Fruit fly (Drosophila melanogaster): ENCODE measurements around the gene CG14195.

DNA sequence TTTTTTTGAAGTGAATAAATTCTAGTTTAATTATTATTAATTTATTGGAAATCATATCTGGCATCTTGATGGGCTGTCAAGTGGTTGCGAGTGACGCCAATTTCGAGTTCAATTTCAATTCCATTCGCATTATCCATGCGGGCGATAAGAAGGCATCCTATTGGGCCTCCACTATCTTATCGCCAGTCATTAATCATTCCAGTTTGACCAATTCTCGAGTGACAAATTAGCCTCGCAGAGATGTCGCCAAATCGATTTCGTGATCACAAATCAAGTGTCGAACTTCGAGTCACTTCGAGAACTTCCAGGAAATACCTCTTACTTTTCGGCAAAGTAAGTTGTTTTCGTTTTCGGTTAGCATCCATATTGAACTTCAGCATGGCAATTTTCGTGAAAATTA lies 4.8 kb upstream of the CG14195 start:
- TF ChIP-seq Abd-B (GFP tag; optimal IDR thresholded peaks at IDR 0.05) (no peak), CG9705 (GFP tag; optimal IDR thresholded peaks at IDR 0.05) (no peak), N (GFP tag; optimal IDR thresholded peaks at IDR 0.05) (no peak), dsf (GFP tag; optimal IDR thresholded peaks at IDR 0.05; ENCODE audit: borderline replicate concordance) (no peak), Hr78 (GFP tag; optimal IDR thresholded peaks at IDR 0.05) (no peak), Mio (GFP tag; optimal IDR thresholded peaks at IDR 0.05) (no peak)

Measured in whole organism, wandering third instar larva.